Worm (Caenorhabditis elegans) whole organism, midembryonic: ENCODE data around the gene C11H1.9.
A peak's percentile ranks its signal among the peaks of the same experiment; 100 is the strongest.

Experiments used
- T22C8.4 ChIP-seq: fragments of 200-800 bp; sonication (Bioruptor generic); IDR thresholded peaks from 2 replicates; pipeline ENCODE4 v1.3.6; 2022; ENCODE audit warnings: missing genetic modification characterization, missing compliant biosample characterization
- cog-1 ChIP-seq: sonication (generic microtip); optimal IDR thresholded peaks from 2 replicates; lab custom pipeline; 2016; ENCODE audit warnings: missing genetic modification characterization, missing compliant biosample characterization
- flt-1 ChIP-seq: fragments of 200-800 bp; sonication (Bioruptor generic); IDR thresholded peaks from 2 replicates; pipeline ENCODE4 v1.3.6; 2022; ENCODE audit warnings: missing genetic modification characterization, missing compliant biosample characterization
- klf-2 ChIP-seq: fragments of 200-800 bp; sonication (Bioruptor generic); conservative IDR thresholded peaks from 2 replicates; pipeline ENCODE4 v1.3.6; 2022; ENCODE audit warnings: missing genetic modification reagents, missing genetic modification characterization, missing compliant biosample characterization
- med-1 ChIP-seq: sonication (generic microtip); optimal IDR thresholded peaks from 2 replicates; lab custom pipeline; 2017; ENCODE audit warnings: missing genetic modification characterization, mild to moderate bottlenecking, missing compliant biosample characterization, antibody characterized with exemption, missing genetic modification reagents; ENCODE audit not compliant: insufficient read depth
- ref-1 ChIP-seq: fragments of 200-800 bp; sonication (Bioruptor generic); conservative IDR thresholded peaks from 2 replicates; pipeline ENCODE4 v1.3.6; 2022; ENCODE audit warnings: missing genetic modification reagents, missing genetic modification characterization, missing compliant biosample characterization
- tab-1 ChIP-seq: fragments of 200-800 bp; sonication (Bioruptor generic); IDR thresholded peaks from 2 replicates; pipeline ENCODE4 v1.3.6; 2022; ENCODE audit warnings: missing genetic modification characterization, missing compliant biosample characterization
- ztf-23 ChIP-seq: fragments of 200-800 bp; sonication (Bioruptor generic); IDR thresholded peaks from 2 replicates; pipeline ENCODE4 v1.3.6; 2022; ENCODE audit warnings: missing genetic modification reagents, missing genetic modification characterization, missing compliant biosample characterization
- ztf-29 ChIP-seq: fragments of 200-800 bp; sonication (Bioruptor generic); IDR thresholded peaks from 2 replicates; pipeline ENCODE4 v1.3.6; 2022; ENCODE audit warnings: missing genetic modification reagents, missing genetic modification characterization, missing compliant biosample characterization

C11H1.9 gene

ce11 chrX:14313627-14314026, 6.6 kb downstream of the C11H1.9 start, which contains the start of gene prx-1:
TSS of gene prx-1 (plus strand) at chrX:14313927.
- no peak for TF ChIP-seq flt-1 (GFP tag; lab: Robert Waterston, UW)
- TF ChIP-seq T22C8.4 (GFP tag; lab: Robert Waterston, UW): no peak
- TF ChIP-seq klf-2 (GFP tag; lab: Robert Waterston, UW): no peak
- no peak for TF ChIP-seq ztf-29 (GFP tag; lab: Robert Waterston, UW)
- TF ChIP-seq ztf-23: no peak
- TF ChIP-seq cog-1: no peak
- no peak for TF ChIP-seq med-1 (GFP tag; lab: Kevin White, UChicago)
- no peak for TF ChIP-seq ref-1 (GFP tag; lab: Robert Waterston, UW)
- no peak for TF ChIP-seq tab-1 (GFP tag; lab: Robert Waterston, UW)

ce11 chrX:14312416-14312815, 7.8 kb downstream of the C11H1.9 start:
- TF ChIP-seq ref-1 (GFP tag; lab: Robert Waterston, UW) (no peak), flt-1 (GFP tag; lab: Robert Waterston, UW) (0 out of 2 replicates have a peak, but pooled peaks have one; percentile 48), ztf-29 (GFP tag; lab: Robert Waterston, UW) (peak; percentile 44; the same call in 1 of the 2 replicates), tab-1 (GFP tag; lab: Robert Waterston, UW) (0 out of 2 replicates have a peak, but pooled peaks have one; percentile 64), klf-2 (GFP tag; lab: Robert Waterston, UW) (0 out of 2 replicates have a peak, but pooled peaks have one; percentile 5), cog-1 (peak; percentile 79)

- no peak for TF ChIP-seq ref-1 (GFP tag; lab: Robert Waterston, UW)
- no peak for TF ChIP-seq tab-1 (GFP tag; lab: Robert Waterston, UW)
- no peak for TF ChIP-seq med-1 (GFP tag; lab: Kevin White, UChicago)
- no peak for TF ChIP-seq cog-1
- no peak for TF ChIP-seq ztf-29 (GFP tag; lab: Robert Waterston, UW)
- TF ChIP-seq klf-2 (GFP tag; lab: Robert Waterston, UW): no peak
- TF ChIP-seq flt-1 (GFP tag; lab: Robert Waterston, UW): no peak
- no peak for TF ChIP-seq ztf-23
- TF ChIP-seq T22C8.4 (GFP tag; lab: Robert Waterston, UW): no peak
Measured at ce11 chrX:14311583-14311982, 8.6 kb downstream of the C11H1.9 start, which contains the start of gene mgrn-1. TSS of gene mgrn-1 (minus strand) at chrX:14311683.

- no peak for TF ChIP-seq T22C8.4 (GFP tag; lab: Robert Waterston, UW)
- TF ChIP-seq ztf-29 (GFP tag; lab: Robert Waterston, UW): no peak
- TF ChIP-seq med-1 (GFP tag; lab: Kevin White, UChicago): no peak
- TF ChIP-seq ref-1 (GFP tag; lab: Robert Waterston, UW): no peak
- TF ChIP-seq klf-2 (GFP tag; lab: Robert Waterston, UW): no peak
- no peak for TF ChIP-seq flt-1 (GFP tag; lab: Robert Waterston, UW)
- no peak for TF ChIP-seq ztf-23
- no peak for TF ChIP-seq cog-1
- no peak for TF ChIP-seq tab-1 (GFP tag; lab: Robert Waterston, UW)
Measured at ce11 chrX:14309656-14310055, 10.5 kb downstream of the C11H1.9 start.

- no peak for TF ChIP-seq klf-2 (GFP tag; lab: Robert Waterston, UW)
Measured at ce11 chrX:14307667-14308066, 12.5 kb downstream of the C11H1.9 start, which contains the start of gene gphr-2. TSS of gene gphr-2 (minus strand) at chrX:14307767.

ce11 chrX:14303078-14303477, 17.1 kb downstream of the C11H1.9 start, which contains the start of gene C11H1.5:
TSS of gene C11H1.5 (minus strand) at chrX:14303178.
- TF ChIP-seq klf-2 (GFP tag; lab: Robert Waterston, UW) (no peak), ztf-29 (GFP tag; lab: Robert Waterston, UW) (no peak), med-1 (GFP tag; lab: Kevin White, UChicago) (no peak), flt-1 (GFP tag; lab: Robert Waterston, UW) (no peak), tab-1 (GFP tag; lab: Robert Waterston, UW) (no peak), T22C8.4 (GFP tag; lab: Robert Waterston, UW) (no peak), ref-1 (GFP tag; lab: Robert Waterston, UW) (no peak), ztf-23 (no peak), cog-1 (no peak)

- TF ChIP-seq flt-1 (GFP tag; lab: Robert Waterston, UW) (peak; percentile 82), tab-1 (GFP tag; lab: Robert Waterston, UW) (no peak), klf-2 (GFP tag; lab: Robert Waterston, UW) (no peak), ref-1 (GFP tag; lab: Robert Waterston, UW) (no peak), ztf-23 (0 out of 2 replicates have a peak, but pooled peaks have one; percentile 17), cog-1 (peak; percentile 24), ztf-29 (GFP tag; lab: Robert Waterston, UW) (no peak), T22C8.4 (GFP tag; lab: Robert Waterston, UW) (peak; percentile 93), med-1 (GFP tag; lab: Kevin White, UChicago) (no peak)
Measured at ce11 chrX:14297209-14297608, 23.0 kb downstream of the C11H1.9 start.

- TF ChIP-seq cog-1 (no peak), klf-2 (GFP tag; lab: Robert Waterston, UW) (no peak), T22C8.4 (GFP tag; lab: Robert Waterston, UW) (no peak), tab-1 (GFP tag; lab: Robert Waterston, UW) (no peak)
Measured at ce11 chrX:14296559-14296958, 23.6 kb downstream of the C11H1.9 start, which contains the start of gene madd-3. TSS of gene madd-3 (minus strand) at chrX:14296659.

ce11 chrX:14292632-14293031, 27.6 kb downstream of the C11H1.9 start:
- no peak for TF ChIP-seq ztf-29 (GFP tag; lab: Robert Waterston, UW)
- no peak for TF ChIP-seq T22C8.4 (GFP tag; lab: Robert Waterston, UW)
- no peak for TF ChIP-seq ref-1 (GFP tag; lab: Robert Waterston, UW)
- TF ChIP-seq cog-1: no peak
- TF ChIP-seq ztf-23: no peak
- TF ChIP-seq flt-1 (GFP tag; lab: Robert Waterston, UW): no peak
- no peak for TF ChIP-seq tab-1 (GFP tag; lab: Robert Waterston, UW)
- TF ChIP-seq klf-2 (GFP tag; lab: Robert Waterston, UW): no peak
- no peak for TF ChIP-seq med-1 (GFP tag; lab: Kevin White, UChicago)
